Worm (Caenorhabditis elegans) whole organism, young adult: ENCODE measurements around the gene dhc-4.

Experiments
- B0019.2 ChIP-seq: fragments of 200-800 bp; sonication (Bioruptor generic); conservative IDR thresholded peaks from 2 replicates; pipeline ENCODE4 v1.3.6; 2022; ENCODE audit warnings: missing genetic modification reagents, missing genetic modification characterization, missing compliant biosample characterization
- B0261.1 ChIP-seq: sonication (generic microtip); optimal IDR thresholded peaks from 2 replicates; lab custom pipeline; 2016; ENCODE audit warnings: mild to moderate bottlenecking, missing genetic modification characterization, moderate library complexity, missing compliant biosample characterization
- B0336.3 ChIP-seq: fragments of 200-800 bp; sonication (Bioruptor generic); IDR thresholded peaks from 2 replicates; pipeline ENCODE4 v1.3.6; 2022; ENCODE audit warnings: missing genetic modification characterization, missing compliant biosample characterization
- T07F8.4 ChIP-seq: sonication (generic microtip); optimal IDR thresholded peaks from 2 replicates; lab custom pipeline; 2016; ENCODE audit warnings: mild to moderate bottlenecking, missing genetic modification characterization, moderate library complexity, missing compliant biosample characterization
- Y53F4B.3 ChIP-seq: fragments of 200-800 bp; sonication (Bioruptor generic); IDR thresholded peaks from 2 replicates; pipeline ENCODE4 v1.3.6; 2022; ENCODE audit warnings: missing genetic modification reagents, missing genetic modification characterization, missing compliant biosample characterization
- Y53G8AR.9 ChIP-seq: fragments of 200-800 bp; sonication (Bioruptor generic); conservative IDR thresholded peaks from 2 replicates; pipeline ENCODE4 v1.3.6; 2022; ENCODE audit warnings: missing genetic modification reagents, missing genetic modification characterization, missing compliant biosample characterization
- aptf-2 ChIP-seq: fragments of 200-800 bp; sonication (Bioruptor generic); conservative IDR thresholded peaks from 2 replicates; pipeline ENCODE4 v1.3.6; 2022; ENCODE audit warnings: missing genetic modification reagents, missing genetic modification characterization, missing compliant biosample characterization
- aptf-3 ChIP-seq: fragments of 200-800 bp; sonication (Bioruptor generic); IDR thresholded peaks from 2 replicates; pipeline ENCODE4 v1.3.6; 2022; ENCODE audit warnings: missing genetic modification characterization, missing compliant biosample characterization
- bed-1 ChIP-seq: fragments of 200-800 bp; sonication (Bioruptor generic); IDR thresholded peaks from 2 replicates; pipeline ENCODE4 v1.3.6; 2022; ENCODE audit warnings: missing genetic modification reagents, missing genetic modification characterization, missing compliant biosample characterization
- ccch-3 ChIP-seq: fragments of 200-800 bp; sonication (Bioruptor generic); optimal IDR thresholded peaks from 2 replicates; lab custom pipeline; 2018; ENCODE audit warnings: mild to moderate bottlenecking, missing genetic modification characterization, missing compliant biosample characterization
- cebp-2 ChIP-seq: fragments of 200-800 bp; sonication (Bioruptor generic); IDR thresholded peaks from 2 replicates; pipeline ENCODE4 v1.3.6; 2022; ENCODE audit warnings: missing genetic modification characterization, missing compliant biosample characterization
- die-1 ChIP-seq: sonication (generic microtip); optimal IDR thresholded peaks from 2 replicates; lab custom pipeline; 2016; ENCODE audit warnings: missing genotype, mild to moderate bottlenecking, missing genetic modification characterization, missing compliant biosample characterization
- dox-1 ChIP-seq: fragments of 200-800 bp; sonication (Bioruptor generic); IDR thresholded peaks from 2 replicates; pipeline ENCODE4 v1.3.6; 2022; ENCODE audit warnings: missing genetic modification reagents, missing genetic modification characterization, missing compliant biosample characterization
- efl-1 ChIP-seq: fragments of 150-350 bp; optimal IDR thresholded peaks from 2 replicates; lab custom pipeline; 2014; ENCODE audit warnings: missing biosample characterization, missing genetic modification reagents, missing genetic modification characterization
- egl-44 ChIP-seq: fragments of 200-800 bp; sonication (Bioruptor generic); IDR thresholded peaks from 2 replicates; pipeline ENCODE4 v1.3.6; 2022; ENCODE audit warnings: missing genetic modification reagents, missing genetic modification characterization, missing compliant biosample characterization
- fkh-3 ChIP-seq: sonication (generic microtip); optimal IDR thresholded peaks from 2 replicates; lab custom pipeline; 2016; ENCODE audit warnings: mild to moderate bottlenecking, missing genetic modification characterization, missing compliant biosample characterization
- him-1 ChIP-seq: sonication (generic microtip); optimal IDR thresholded peaks from 2 replicates; lab custom pipeline; 2016; ENCODE audit warnings: missing genotype, missing genetic modification reagents, missing genetic modification characterization, missing compliant biosample characterization
- hlh-12 ChIP-seq: sonication (generic microtip); optimal IDR thresholded peaks from 2 replicates; lab custom pipeline; 2016; ENCODE audit warnings: missing genetic modification characterization, missing compliant biosample characterization
- hmg-1.2 ChIP-seq: fragments of 200-800 bp; sonication (Bioruptor generic); IDR thresholded peaks from 2 replicates; pipeline ENCODE4 v1.3.6; 2022; ENCODE audit warnings: missing genetic modification reagents, missing genetic modification characterization, missing compliant biosample characterization
- hmg-20 ChIP-seq: fragments of 200-800 bp; sonication (Bioruptor generic); IDR thresholded peaks from 2 replicates; pipeline ENCODE4 v1.3.6; 2022; ENCODE audit warnings: missing genetic modification reagents, missing genetic modification characterization, missing compliant biosample characterization
- hsf-1 ChIP-seq: fragments of 200-800 bp; sonication (Bioruptor generic); IDR thresholded peaks from 2 replicates; pipeline ENCODE4 v1.3.6; 2022; ENCODE audit warnings: missing genetic modification reagents, missing genetic modification characterization, missing compliant biosample characterization
- lin-26 ChIP-seq: fragments of 200-800 bp; sonication (Bioruptor generic); IDR thresholded peaks from 2 replicates; pipeline ENCODE4 v1.3.6; 2022; ENCODE audit warnings: missing genetic modification reagents, missing genetic modification characterization, missing compliant biosample characterization
- lin-54 ChIP-seq: fragments of 200-800 bp; sonication (Bioruptor generic); optimal IDR thresholded peaks from 2 replicates; lab custom pipeline; 2018; ENCODE audit warnings: mild to moderate bottlenecking, missing genetic modification characterization, missing compliant biosample characterization
- lir-1 ChIP-seq: fragments of 200-800 bp; sonication (Bioruptor generic); conservative IDR thresholded peaks from 2 replicates; pipeline ENCODE4 v1.3.6; 2022; ENCODE audit warnings: missing genetic modification reagents, missing genetic modification characterization, missing compliant biosample characterization
- mcd-1 ChIP-seq: fragments of 200-800 bp; sonication (Bioruptor generic); IDR thresholded peaks from 2 replicates; pipeline ENCODE4 v1.3.6; 2022; ENCODE audit warnings: missing genetic modification reagents, missing genetic modification characterization, missing compliant biosample characterization
- nhr-120 ChIP-seq: fragments of 200-800 bp; sonication (Bioruptor generic); IDR thresholded peaks from 2 replicates; pipeline ENCODE4 v1.3.6; 2022; ENCODE audit warnings: missing genetic modification characterization, missing compliant biosample characterization
- pbrm-1 ChIP-seq: fragments of 200-800 bp; sonication (Bioruptor generic); IDR thresholded peaks from 2 replicates; pipeline ENCODE4 v1.3.6; 2022; ENCODE audit warnings: missing genetic modification reagents, missing genetic modification characterization, missing compliant biosample characterization
- pha-4 ChIP-seq: fragments of 150-350 bp; sonication (generic microtip); optimal IDR thresholded peaks from 2 replicates; lab custom pipeline; 2014; ENCODE audit warnings: missing biosample characterization, missing genetic modification reagents, missing genetic modification characterization
- rcor-1 ChIP-seq: fragments of 200-800 bp; sonication (Bioruptor generic); IDR thresholded peaks from 2 replicates; pipeline ENCODE4 v1.3.6; 2022; ENCODE audit warnings: missing genetic modification reagents, missing genetic modification characterization, missing compliant biosample characterization
- snpc-1.1 ChIP-seq: sonication (generic microtip); optimal IDR thresholded peaks from 2 replicates; lab custom pipeline; 2017; ENCODE audit warnings: missing genetic modification characterization, mild to moderate bottlenecking, missing compliant biosample characterization, antibody characterized with exemption, moderate library complexity, missing genotype, missing genetic modification reagents; ENCODE audit not compliant: insufficient read depth
- snpc-1.3 ChIP-seq: sonication (generic microtip); optimal IDR thresholded peaks from 2 replicates; lab custom pipeline; 2017; ENCODE audit warnings: missing genetic modification characterization, mild to moderate bottlenecking, missing compliant biosample characterization, antibody characterized with exemption, moderate library complexity, missing genotype, missing genetic modification reagents; ENCODE audit not compliant: insufficient read depth
- snpc-3.4 ChIP-seq: sonication (generic microtip); optimal IDR thresholded peaks from 2 replicates; lab custom pipeline; 2017; ENCODE audit warnings: missing genetic modification characterization, mild to moderate bottlenecking, missing compliant biosample characterization, antibody characterized with exemption, moderate library complexity, missing genotype, missing genetic modification reagents
- tbp1 ChIP-seq: fragments of 200-800 bp; sonication (Bioruptor generic); optimal IDR thresholded peaks from 2 replicates; lab custom pipeline; 2018; ENCODE audit warnings: mild to moderate bottlenecking, missing genetic modification characterization, missing compliant biosample characterization
- tlf-1 ChIP-seq: fragments of 200-800 bp; sonication (Bioruptor generic); optimal IDR thresholded peaks from 2 replicates; lab custom pipeline; 2018; ENCODE audit warnings: mild to moderate bottlenecking, missing genetic modification characterization, missing compliant biosample characterization
- xnd-1 ChIP-seq: sonication (generic microtip); optimal IDR thresholded peaks from 2 replicates; lab custom pipeline; 2016; ENCODE audit warnings: missing genotype, missing genetic modification reagents, missing genetic modification characterization, missing compliant biosample characterization
- zim-3 ChIP-seq: sonication (generic microtip); optimal IDR thresholded peaks from 2 replicates; lab custom pipeline; 2017; ENCODE audit warnings: mild to moderate bottlenecking, missing genetic modification characterization, moderate library complexity, missing compliant biosample characterization
- ztf-18 ChIP-seq: sonication (generic microtip); optimal IDR thresholded peaks from 2 replicates; lab custom pipeline; 2016; ENCODE audit warnings: missing genotype, mild to moderate bottlenecking, missing genetic modification characterization, missing compliant biosample characterization
- ztf-25 ChIP-seq: fragments of 200-800 bp; sonication (Bioruptor generic); IDR thresholded peaks from 2 replicates; pipeline ENCODE4 v1.3.6; 2022; ENCODE audit warnings: missing genetic modification reagents, missing genetic modification characterization, missing compliant biosample characterization
- ztf-3 ChIP-seq: fragments of 200-800 bp; sonication (Bioruptor generic); optimal IDR thresholded peaks from 2 replicates; lab custom pipeline; 2018; ENCODE audit warnings: mild to moderate bottlenecking, missing genetic modification characterization, missing compliant biosample characterization

dhc-4 gene

DNA sequence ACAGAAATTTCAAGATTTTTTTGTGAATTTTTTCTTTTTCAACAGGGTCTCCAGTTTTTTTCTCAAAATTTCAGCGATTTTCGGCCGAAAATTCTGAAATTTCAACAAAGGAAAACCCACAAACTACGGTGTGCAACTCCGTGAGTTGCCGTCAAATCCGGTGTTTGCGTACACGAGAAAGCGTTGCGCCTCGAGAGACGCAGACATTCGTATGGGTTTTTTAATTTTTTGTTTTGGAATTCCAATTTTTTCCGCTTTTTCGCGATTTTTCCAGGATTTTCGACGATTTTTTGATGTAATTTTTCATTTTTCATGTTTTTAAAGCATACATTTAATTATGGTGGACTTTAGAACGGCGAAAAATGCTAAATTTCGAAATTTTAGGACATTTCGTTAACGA is 66.4 kb downstream of the dhc-4 start (continued):
- TF ChIP-seq bed-1 (GFP tag; lab: Robert Waterston, UW) (no peak), efl-1 (peak; percentile 70), egl-44 (GFP tag; lab: Robert Waterston, UW) (no peak), Y53G8AR.9 (peak; percentile 90), snpc-1.3 (tag; lab: Kevin White, UChicago) (peak; percentile 91), ztf-18 (tag; lab: Kevin White, UChicago) (no peak), nhr-120 (GFP tag; lab: Robert Waterston, UW) (no peak), xnd-1 (tag; lab: Kevin White, UChicago) (peak; percentile 64), lin-26 (GFP tag; lab: Robert Waterston, UW) (no peak), aptf-3 (GFP tag; lab: Robert Waterston, UW) (no peak), pbrm-1 (GFP tag; lab: Robert Waterston, UW) (peak; percentile 84), pha-4 (tag; lab: Kevin White, UChicago) (no peak), B0261.1 (tag; lab: Kevin White, UChicago) (no peak), ztf-25 (GFP tag; lab: Robert Waterston, UW) (no peak), Y53F4B.3 (0 out of 2 replicates have a peak, but pooled peaks have one; percentile 19), snpc-1.1 (tag; lab: Kevin White, UChicago) (peak; percentile 83), lin-54 (peak; percentile 87), tlf-1 (GFP tag; lab: Kevin White, UChicago) (peak; percentile 61), him-1 (tag; lab: Kevin White, UChicago) (peak; percentile 36), dox-1 (GFP tag; lab: Robert Waterston, UW) (peak; percentile 91; the same call in 1 of the 2 replicates), B0336.3 (GFP tag; lab: Robert Waterston, UW) (peak; percentile 83), aptf-2 (no peak), hmg-20 (GFP tag; lab: Robert Waterston, UW) (0 out of 2 replicates have a peak, but pooled peaks have one; percentile 20), tbp1 (peak; percentile 64), die-1 (no peak), fkh-3 (tag; lab: Kevin White, UChicago) (no peak), B0019.2 (GFP tag; lab: Robert Waterston, UW) (no peak; the same call in 1 of the 2 replicates), lir-1 (GFP tag; lab: Robert Waterston, UW) (no peak), snpc-3.4 (tag; lab: Kevin White, UChicago) (peak; percentile 90)
- TF ChIP-seq, all 124 proteins: peak for 39

DNA sequence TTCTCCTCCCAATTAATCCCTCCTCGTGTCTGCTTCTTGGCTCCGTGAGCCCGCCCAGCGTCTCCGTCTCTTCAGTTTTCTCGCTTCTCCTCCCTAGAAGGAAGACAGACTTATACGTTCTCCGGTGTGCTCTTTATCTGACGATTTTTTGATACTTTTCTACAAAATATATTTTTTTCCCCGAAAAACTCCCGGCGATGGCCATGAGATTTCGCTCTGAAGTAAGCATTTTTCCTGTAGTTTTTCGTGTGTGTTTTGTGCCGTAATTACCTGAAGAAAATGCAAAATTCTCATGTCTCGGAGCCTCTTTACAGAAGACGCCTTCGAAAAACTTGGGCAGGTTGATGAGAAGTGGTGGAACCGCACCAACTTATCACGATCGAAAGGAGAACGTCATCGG is 66.9 kb downstream of the dhc-4 start, which contains the start of gene spat-2:
spat-2 (plus strand) TSS at position 301 of the 400 bp plus-strand sequence.
- TF ChIP-seq hmg-1.2 (GFP tag; lab: Robert Waterston, UW), result no peak
- TF ChIP-seq ccch-3 (GFP tag; lab: Kevin White, UChicago), result no peak
- no peak for TF ChIP-seq cebp-2 (GFP tag; lab: Robert Waterston, UW)
- TF ChIP-seq T07F8.4 (tag; lab: Kevin White, UChicago), result no peak
- no peak for TF ChIP-seq snpc-3.4 (tag; lab: Kevin White, UChicago)
- TF ChIP-seq rcor-1, result no peak
- TF ChIP-seq hlh-12 (tag; lab: Kevin White, UChicago), result no peak
- no peak for TF ChIP-seq egl-44 (GFP tag; lab: Robert Waterston, UW)
- TF ChIP-seq mcd-1, result no peak
- TF ChIP-seq zim-3 (tag; lab: Kevin White, UChicago), result no peak
- TF ChIP-seq ztf-3 (GFP tag; lab: Kevin White, UChicago), result no peak
- TF ChIP-seq hsf-1, result no peak
